Worm (Caenorhabditis elegans) whole organism, L1 larva: ENCODE measurements around the gene frm-5.1.

ENCODE experiments used
- C16A3.4 ChIP-seq: fragments of 150-350 bp; optimal IDR thresholded peaks from 2 replicates; lab custom pipeline; 2014; ENCODE audit warnings: missing biosample characterization, missing genetic modification characterization
- C34B4.2 ChIP-seq: sonication (generic microtip); optimal IDR thresholded peaks from 2 replicates; lab custom pipeline; 2017; ENCODE audit warnings: mild to moderate bottlenecking, missing genetic modification characterization, missing compliant biosample characterization
- Y116A8C.19 ChIP-seq: sonication (generic microtip); optimal IDR thresholded peaks from 2 replicates; lab custom pipeline; 2016; ENCODE audit warnings: missing compliant biosample characterization, missing genetic modification characterization, borderline replicate concordance
- aly-2 ChIP-seq: fragments of 150-350 bp; optimal IDR thresholded peaks from 2 replicates; lab custom pipeline; 2014; ENCODE audit warnings: missing biosample characterization, missing genetic modification characterization
- blmp-1 ChIP-seq: fragments of 150-350 bp; optimal IDR thresholded peaks from 2 replicates; lab custom pipeline; 2014; ENCODE audit warnings: missing biosample characterization, missing genetic modification characterization
- ceh-8 ChIP-seq: fragments of 200-800 bp; sonication (Bioruptor generic); optimal IDR thresholded peaks from 2 replicates; lab custom pipeline; 2018; ENCODE audit warnings: mild to moderate bottlenecking, missing genetic modification characterization, moderate library complexity, missing compliant biosample characterization
- ceh-82 ChIP-seq, 3 experiments: fragments of 150-350 bp in 1 of 3; sonication (generic microtip) in 2 of 3; optimal IDR thresholded peaks; 2 replicates each; lab custom pipeline; 2014 to 2017; ENCODE audit warnings: missing biosample characterization in 3 of 3, missing genetic modification characterization in 3 of 3
- ceh-90 ChIP-seq: sonication (generic microtip); optimal IDR thresholded peaks from 2 replicates; lab custom pipeline; 2016; ENCODE audit warnings: missing genetic modification characterization, missing compliant biosample characterization
- dpl-1 ChIP-seq, 3 experiments: fragments of 150-350 bp in 2 of 3; sonication (generic microtip) in 1 of 3; optimal IDR thresholded peaks; 2 replicates each; lab custom pipeline; 2014 to 2017; ENCODE audit warnings: missing biosample characterization in 3 of 3, missing genetic modification characterization in 3 of 3, missing genetic modification reagents in 3 of 3
- efl-1 ChIP-seq, 4 experiments: fragments of 150-350 bp; optimal IDR thresholded peaks in 3 of 4; peaks in 1 of 4; 1 replicate in 1 of 4; 2 replicates in 3 of 4; lab custom pipeline; 2014; ENCODE audit warnings: missing biosample characterization in 2 of 4, missing genetic modification characterization in 2 of 4, missing genetic modification reagents in 2 of 4
- egl-27 ChIP-seq, 2 experiments: fragments of 150-350 bp in 1 of 2; sonication (generic microtip); optimal IDR thresholded peaks; 3 replicates each; lab custom pipeline; 2017 to 2018; ENCODE audit warnings: missing biosample characterization in 2 of 2, missing genetic modification characterization in 2 of 2, missing genetic modification reagents in 2 of 2
- elt-2 ChIP-seq: sonication (generic microtip); optimal IDR thresholded peaks from 2 replicates; lab custom pipeline; 2016; ENCODE audit warnings: missing genetic modification characterization, mild to moderate bottlenecking, inconsistent platforms, missing compliant biosample characterization, missing genetic modification reagents
- elt-3 ChIP-seq, 6 experiments: fragments of 150-350 bp in 1 of 6; sonication (generic microtip); optimal IDR thresholded peaks; 2 replicates each; lab custom pipeline; 2017 to 2018; ENCODE audit warnings: missing biosample characterization in 6 of 6, missing genetic modification characterization in 6 of 6, inconsistent platforms in 1 of 6
- fkh-8 ChIP-seq: sonication (generic microtip); optimal IDR thresholded peaks from 2 replicates; lab custom pipeline; 2016; ENCODE audit warnings: mild to moderate bottlenecking, missing genetic modification characterization, missing compliant biosample characterization
- fos-1 ChIP-seq: fragments of 150-350 bp; optimal IDR thresholded peaks from 2 replicates; lab custom pipeline; 2014; ENCODE audit warnings: missing biosample characterization, missing genetic modification characterization
- hlh-4 ChIP-seq: sonication (generic microtip); optimal IDR thresholded peaks from 2 replicates; lab custom pipeline; 2016; ENCODE audit warnings: mild to moderate bottlenecking, missing genetic modification characterization, missing compliant biosample characterization
- hpl-2 ChIP-seq: fragments of 150-350 bp; optimal IDR thresholded peaks from 2 replicates; lab custom pipeline; 2014; ENCODE audit warnings: missing biosample characterization, missing genetic modification reagents, missing genetic modification characterization
- jun-1 ChIP-seq: fragments of 150-350 bp; optimal IDR thresholded peaks from 2 replicates; lab custom pipeline; 2014; ENCODE audit warnings: missing biosample characterization, missing genetic modification reagents, missing genetic modification characterization
- lin-13 ChIP-seq: fragments of 150-350 bp; optimal IDR thresholded peaks from 2 replicates; lab custom pipeline; 2014; ENCODE audit warnings: missing biosample characterization, missing genetic modification reagents, missing genetic modification characterization
- lin-14 ChIP-seq: fragments of 200-800 bp; sonication (Bioruptor generic); optimal IDR thresholded peaks from 2 replicates; lab custom pipeline; 2018; ENCODE audit warnings: mild to moderate bottlenecking, missing genetic modification characterization, moderate library complexity, missing compliant biosample characterization
- lin-15B ChIP-seq: fragments of 150-350 bp; sonication (generic microtip); optimal IDR thresholded peaks from 3 replicates; lab custom pipeline; 2014; ENCODE audit warnings: missing biosample characterization, missing genetic modification characterization
- lin-35 ChIP-seq, 2 experiments: fragments of 150-350 bp; optimal IDR thresholded peaks; 2 replicates each; lab custom pipeline; 2014; ENCODE audit warnings: missing biosample characterization in 2 of 2, missing genetic modification characterization in 2 of 2, missing genetic modification reagents in 2 of 2
- lsy-2 ChIP-seq, 2 experiments: fragments of 150-350 bp; optimal IDR thresholded peaks; 2 replicates each; lab custom pipeline; 2014; ENCODE audit warnings: missing biosample characterization in 2 of 2, missing genetic modification characterization in 2 of 2
- mdl-1 ChIP-seq, 2 experiments: fragments of 150-350 bp; optimal IDR thresholded peaks; 2 replicates each; lab custom pipeline; 2014 to 2017; ENCODE audit warnings: missing biosample characterization in 2 of 2, missing genetic modification characterization in 2 of 2, inconsistent platforms in 1 of 2
- mep-1 ChIP-seq: fragments of 150-350 bp; optimal IDR thresholded peaks from 2 replicates; lab custom pipeline; 2014; ENCODE audit warnings: missing biosample characterization, missing genetic modification characterization
- nhr-11 ChIP-seq: fragments of 150-350 bp; optimal IDR thresholded peaks from 2 replicates; lab custom pipeline; 2014; ENCODE audit warnings: missing biosample characterization, missing genetic modification characterization
- nhr-19 ChIP-seq: fragments of 200-800 bp; sonication (Bioruptor generic); conservative IDR thresholded peaks from 2 replicates; pipeline ENCODE4 v1.3.6; 2022; ENCODE audit warnings: missing genetic modification characterization, missing compliant biosample characterization
- nhr-20 ChIP-seq: sonication (generic microtip); optimal IDR thresholded peaks from 2 replicates; lab custom pipeline; 2016; ENCODE audit warnings: mild to moderate bottlenecking, missing genetic modification characterization, missing compliant biosample characterization
- nhr-237 ChIP-seq: fragments of 150-350 bp; optimal IDR thresholded peaks from 2 replicates; lab custom pipeline; 2014; ENCODE audit warnings: missing biosample characterization, missing genetic modification characterization
- nhr-47 ChIP-seq: sonication (generic microtip); optimal IDR thresholded peaks from 2 replicates; lab custom pipeline; 2016; ENCODE audit warnings: mild to moderate bottlenecking, missing genetic modification characterization, moderate library complexity, missing compliant biosample characterization
- nhr-71 ChIP-seq: sonication (generic microtip); optimal IDR thresholded peaks from 2 replicates; lab custom pipeline; 2016; ENCODE audit warnings: mild to moderate bottlenecking, missing genetic modification characterization, moderate library complexity, missing compliant biosample characterization
- nhr-77 ChIP-seq: fragments of 150-350 bp; optimal IDR thresholded peaks from 2 replicates; lab custom pipeline; 2014; ENCODE audit warnings: missing biosample characterization, missing genetic modification characterization
- nhr-85 ChIP-seq: sonication (generic microtip); peaks from one replicate; lab custom pipeline; 2016; ENCODE audit warnings: missing genetic modification characterization, inconsistent platforms, missing compliant biosample characterization
- nhr-90 ChIP-seq: sonication (generic microtip); optimal IDR thresholded peaks from 2 replicates; lab custom pipeline; 2016; ENCODE audit warnings: mild to moderate bottlenecking, missing genetic modification characterization, missing compliant biosample characterization; ENCODE audit not compliant: poor library complexity
- pag-3 ChIP-seq: sonication (generic microtip); optimal IDR thresholded peaks from 2 replicates; lab custom pipeline; 2017; ENCODE audit warnings: missing genetic modification characterization, mild to moderate bottlenecking, missing compliant biosample characterization, antibody characterized with exemption, borderline replicate concordance; ENCODE audit not compliant: insufficient read depth
- skn-1 ChIP-seq: fragments of 150-350 bp; optimal IDR thresholded peaks from 2 replicates; lab custom pipeline; 2014; ENCODE audit warnings: missing biosample characterization, missing genetic modification characterization
- snpc-4 ChIP-seq: fragments of 150-350 bp; optimal IDR thresholded peaks from 2 replicates; lab custom pipeline; 2014; ENCODE audit warnings: missing biosample characterization, missing genetic modification characterization
- snu-23 ChIP-seq: sonication (generic microtip); optimal IDR thresholded peaks from 2 replicates; lab custom pipeline; 2016; ENCODE audit warnings: missing genetic modification characterization, missing compliant biosample characterization
- sptf-1 ChIP-seq: fragments of 150-350 bp; optimal IDR thresholded peaks from 2 replicates; lab custom pipeline; 2014; ENCODE audit warnings: missing biosample characterization, missing genetic modification characterization
- sup-37 ChIP-seq: fragments of 200-800 bp; sonication (Bioruptor generic); optimal IDR thresholded peaks from 2 replicates; lab custom pipeline; 2018; ENCODE audit warnings: mild to moderate bottlenecking, missing genetic modification characterization, missing compliant biosample characterization
- swsn-7 ChIP-seq: sonication (generic microtip); optimal IDR thresholded peaks from 2 replicates; lab custom pipeline; 2016; ENCODE audit warnings: missing genetic modification characterization, missing compliant biosample characterization
- tbx-2 ChIP-seq: sonication (generic microtip); optimal IDR thresholded peaks from 2 replicates; lab custom pipeline; 2016; ENCODE audit warnings: missing genetic modification characterization, missing compliant biosample characterization
- tlp-1 ChIP-seq: fragments of 150-350 bp; optimal IDR thresholded peaks from 2 replicates; lab custom pipeline; 2014; ENCODE audit warnings: missing biosample characterization, missing genetic modification characterization
- unc-86 ChIP-seq: sonication (generic microtip); optimal IDR thresholded peaks from 2 replicates; lab custom pipeline; 2016; ENCODE audit warnings: missing genetic modification characterization, missing compliant biosample characterization
- xbp-1 ChIP-seq: sonication (generic microtip); optimal IDR thresholded peaks from 2 replicates; lab custom pipeline; 2016; ENCODE audit warnings: missing genetic modification characterization, missing compliant biosample characterization
- zag-1 ChIP-seq: fragments of 150-350 bp; optimal IDR thresholded peaks from 2 replicates; lab custom pipeline; 2014; ENCODE audit warnings: missing biosample characterization, missing genetic modification characterization
- ztf-4 ChIP-seq: fragments of 150-350 bp; optimal IDR thresholded peaks from 2 replicates; lab custom pipeline; 2014; ENCODE audit warnings: missing biosample characterization, missing genetic modification characterization

The frm-5.1 gene

ce11 chrIV:51219-51618 is 2.5 kb upstream of the frm-5.1 start:
- TF ChIP-seq hpl-2 (GFP tag; lab: Kevin White, UChicago) (no peak), lin-35 (GFP tag; optimal IDR thresholded peaks at IDR 0.05; lab: Kevin White, UChicago) (peak; percentile 49 to 78), dpl-1 (GFP tag; optimal IDR thresholded peaks at IDR 0.05; lab: Kevin White, UChicago) (peak; percentile 9 to 55 (median 23)), xbp-1 (tag; lab: Kevin White, UChicago) (peak; percentile 10), snu-23 (GFP tag; lab: Kevin White, UChicago) (peak; percentile 79), lin-14 (GFP tag; lab: Kevin White, UChicago) (peak; percentile 78), lin-15B (no peak), snpc-4 (tag; lab: Kevin White, UChicago) (peak; percentile 55), nhr-77 (tag; lab: Kevin White, UChicago) (peak; percentile 57), ceh-90 (tag; lab: Kevin White, UChicago) (no peak), aly-2 (tag; lab: Kevin White, UChicago) (no peak), C16A3.4 (tag; lab: Kevin White, UChicago) (peak; percentile 62), mep-1 (peak; percentile 64), nhr-47 (tag; lab: Kevin White, UChicago) (peak; percentile 62), pag-3 (tag; lab: Kevin White, UChicago) (no peak), ztf-4 (tag; lab: Kevin White, UChicago) (peak; percentile 29), fos-1 (tag; lab: Kevin White, UChicago) (peak; percentile 47), elt-3 (tag; optimal IDR thresholded peaks at IDR 0.05; lab: Kevin White, UChicago) (peak in 2 of 6 experiments; percentile 3 to 82), nhr-237 (tag; lab: Kevin White, UChicago) (peak; percentile 46), tbx-2 (peak; percentile 43), sptf-1 (tag; lab: Kevin White, UChicago) (no peak), blmp-1 (tag; lab: Kevin White, UChicago) (peak; percentile 94), sup-37 (GFP tag; lab: Kevin White, UChicago) (no peak), hlh-4 (tag; lab: Kevin White, UChicago) (no peak), elt-2 (tag; lab: Kevin White, UChicago) (peak; percentile 26), C34B4.2 (no peak), tlp-1 (no peak), efl-1 (optimal IDR thresholded peaks at IDR 0.05; lab: Kevin White, UChicago) (peak; percentile 77 to 78), efl-1 (GFP tag; optimal IDR thresholded peaks at IDR 0.05 in 1 of 2; lab: Kevin White, UChicago) (peak; percentile 23 to 93), ceh-82 (tag; optimal IDR thresholded peaks at IDR 0.05; lab: Kevin White, UChicago) (peak in 1 of 3 experiments; percentile 71), nhr-20 (peak; percentile 67), nhr-90 (tag; lab: Kevin White, UChicago) (peak; percentile 74), jun-1 (tag; lab: Kevin White, UChicago) (peak; percentile 71), mdl-1 (tag; optimal IDR thresholded peaks at IDR 0.05; lab: Kevin White, UChicago) (peak in 1 of 2 experiments; percentile 25), swsn-7 (tag; lab: Kevin White, UChicago) (peak; percentile 55), nhr-71 (tag; lab: Kevin White, UChicago) (peak; percentile 68), ceh-8 (GFP tag; lab: Kevin White, UChicago) (no peak), zag-1 (tag; lab: Kevin White, UChicago) (no peak), nhr-19 (GFP tag; lab: Robert Waterston, UW) (peak; percentile 38), Y116A8C.19 (tag; lab: Kevin White, UChicago) (no peak), nhr-11 (tag; lab: Kevin White, UChicago) (no peak), nhr-85 (tag; lab: Kevin White, UChicago) (peak; percentile 92), skn-1 (tag; lab: Kevin White, UChicago) (peak; percentile 45), fkh-8 (peak; percentile 39), lsy-2 (tag; optimal IDR thresholded peaks at IDR 0.05; lab: Kevin White, UChicago) (peak; percentile 33 to 74), lin-13 (GFP tag; lab: Kevin White, UChicago) (peak; percentile 34), unc-86 (tag; lab: Kevin White, UChicago) (no peak), egl-27 (tag; optimal IDR thresholded peaks at IDR 0.05; lab: Kevin White, UChicago) (peak in 1 of 2 experiments; percentile 19)
- TF ChIP-seq, all 84 proteins: peak for 32
